Comparison of ENCODE assay signal across 2 worm cellular contexts in the genomic region with DNA sequence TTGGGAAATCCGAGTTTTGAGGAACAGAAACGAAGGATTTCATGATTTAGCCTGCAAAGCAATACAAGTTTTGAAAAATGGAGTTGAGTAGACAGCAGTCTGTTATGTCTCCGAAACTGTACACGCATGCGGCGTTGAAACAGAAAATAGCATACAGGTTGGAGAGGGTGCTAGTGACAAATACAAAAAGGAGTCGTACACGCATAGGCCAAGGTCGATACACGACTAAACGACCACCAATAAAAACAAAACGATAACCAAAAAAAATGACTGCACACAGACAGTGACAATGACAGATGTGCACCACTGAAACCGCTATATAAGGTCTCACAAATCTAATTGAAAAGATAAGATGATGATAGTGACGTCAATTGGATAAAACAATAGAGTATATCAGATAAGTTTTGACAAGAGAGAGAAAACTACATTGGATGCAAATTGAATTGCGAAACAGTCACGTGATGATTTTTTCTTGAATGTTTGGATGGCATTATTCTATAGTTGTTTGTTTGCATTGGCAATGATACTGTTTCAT.
TF ChIP-seq lines count a peak whose summit lies in the region.

A gene (minus strand): TSS at position 51 of the 535 bp plus-strand sequence.

TF ChIP-seq in whole organism, L1 larva, 84 proteins besides CTCF, POLR2A, EP300 and RAD21 (continued from another document):
- TF ChIP-seq nhr-71 (tag; optimal IDR thresholded peaks at IDR 0.05; lab: Kevin White, UChicago) (peak; percentile 85), fos-1 (tag; optimal IDR thresholded peaks at IDR 0.05; lab: Kevin White, UChicago) (no peak), nhr-28 (tag; optimal IDR thresholded peaks at IDR 0.05; lab: Kevin White, UChicago) (no peak), ceh-63 (GFP tag; optimal IDR thresholded peaks at IDR 0.05; lab: Kevin White, UChicago) (no peak), nhr-47 (tag; optimal IDR thresholded peaks at IDR 0.05; lab: Kevin White, UChicago) (peak; percentile 61), elt-3 (tag; optimal IDR thresholded peaks at IDR 0.05; lab: Kevin White, UChicago) (peak in 3 of 6 experiments; percentile 71 to 92 (median 82)), C04F5.9 (tag; optimal IDR thresholded peaks at IDR 0.05; lab: Kevin White, UChicago) (no peak), mep-1 (tag; optimal IDR thresholded peaks at IDR 0.05; lab: Kevin White, UChicago) (peak; percentile 34)
TF ChIP-seq in whole organism, L1 larva: peak in this region for 23.

TF ChIP-seq in whole organism, L3 larva, 47 proteins besides CTCF, POLR2A, EP300 and RAD21 (continued from another document):
- no peak for TF ChIP-seq egl-27 (tag; optimal IDR thresholded peaks at IDR 0.05; lab: Kevin White, UChicago)
- no peak for TF ChIP-seq fos-1 (tag; optimal IDR thresholded peaks at IDR 0.05; lab: Kevin White, UChicago)
- no peak for TF ChIP-seq ceh-16 (tag; optimal IDR thresholded peaks at IDR 0.05; lab: Kevin White, UChicago)
- TF ChIP-seq elt-1 (tag; optimal IDR thresholded peaks at IDR 0.05; lab: Kevin White, UChicago), result peak; percentile 51
- no peak for TF ChIP-seq nhr-237 (tag; optimal IDR thresholded peaks at IDR 0.05; lab: Kevin White, UChicago)
- peak; percentile 55 for TF ChIP-seq jun-1 (tag; optimal IDR thresholded peaks at IDR 0.05; lab: Kevin White, UChicago)
- peak; percentile 71 for TF ChIP-seq ceh-28 (tag; optimal IDR thresholded peaks at IDR 0.05; lab: Kevin White, UChicago)
- TF ChIP-seq egl-5 (tag; optimal IDR thresholded peaks at IDR 0.05; lab: Kevin White, UChicago), result no peak
- no peak for TF ChIP-seq ama-1 (optimal IDR thresholded peaks at IDR 0.05; lab: Kevin White, UChicago)
